Worm (Caenorhabditis elegans): ENCODE results near the gene M02D8.5.

Gene M02D8.5

ce11 chrX:8808740-8809139 lies 47.3 kb upstream of the M02D8.5 start:
- TF ChIP-seq nhr-129 (tag; optimal IDR thresholded peaks at IDR 0.05) (no peak), unc-55 (GFP tag; optimal IDR thresholded peaks at IDR 0.05) (peak; percentile 36)

ce11 chrX:8806070-8806799 lies 44.8 kb upstream of the M02D8.5 start, which contains the start of gene R04E5.8:
Gene R04E5.8 (minus strand): TSS chrX:8806120.
- no peak for TF ChIP-seq ZK546.5 (tag; optimal IDR thresholded peaks at IDR 0.05)
- TF ChIP-seq lin-11 (tag; optimal IDR thresholded peaks at IDR 0.05) = peak; percentile 35
- no peak for TF ChIP-seq unc-62 (GFP tag; optimal IDR thresholded peaks at IDR 0.05)
- TF ChIP-seq snpc-4 (tag; optimal IDR thresholded peaks at IDR 0.05) = no peak
- no peak for TF ChIP-seq alr-1 (tag; optimal IDR thresholded peaks at IDR 0.05)
- TF ChIP-seq mab-5 (tag; optimal IDR thresholded peaks at IDR 0.05) = no peak
- no peak for TF ChIP-seq ceh-16 (tag; optimal IDR thresholded peaks at IDR 0.05)
- no peak for TF ChIP-seq crh-2 (tag; optimal IDR thresholded peaks at IDR 0.05)
- TF ChIP-seq sma-3 (GFP tag; optimal IDR thresholded peaks at IDR 0.05) = no peak
- TF ChIP-seq lin-39 (tag; optimal IDR thresholded peaks at IDR 0.05) = no peak
- peak in 1 of 2 experiments; percentile 22 for TF ChIP-seq lsy-2 (tag; optimal IDR thresholded peaks at IDR 0.05)
- TF ChIP-seq aly-2 (tag; optimal IDR thresholded peaks at IDR 0.05) = no peak
- no peak for TF ChIP-seq nhr-11 (tag; optimal IDR thresholded peaks at IDR 0.05)
- peak; percentile 31 for TF ChIP-seq unc-55 (GFP tag; optimal IDR thresholded peaks at IDR 0.05)
- TF ChIP-seq zag-1 (tag; optimal IDR thresholded peaks at IDR 0.05) = peak; percentile 48
- peak in 1 of 2 experiments; percentile 40 for TF ChIP-seq mdl-1 (tag; optimal IDR thresholded peaks at IDR 0.05)
- TF ChIP-seq skn-1 (tag; optimal IDR thresholded peaks at IDR 0.05) = no peak
- TF ChIP-seq Y55F3AM.14 (GFP tag; optimal IDR thresholded peaks at IDR 0.05) = peak; percentile 39
- TF ChIP-seq nhr-21 (tag; optimal IDR thresholded peaks at IDR 0.05) = peak; percentile 12
- peak; percentile 43 for TF ChIP-seq lin-13 (GFP tag; optimal IDR thresholded peaks at IDR 0.05)
- TF ChIP-seq nhr-25 (tag; optimal IDR thresholded peaks at IDR 0.05) = no peak
- no peak for TF ChIP-seq elt-1 (tag; optimal IDR thresholded peaks at IDR 0.05)
- no peak for TF ChIP-seq nhr-12 (tag; optimal IDR thresholded peaks at IDR 0.05)
- TF ChIP-seq unc-39 (tag; optimal IDR thresholded peaks at IDR 0.05) = no peak
- TF ChIP-seq mbf-1 (tag; optimal IDR thresholded peaks at IDR 0.05) = no peak
- TF ChIP-seq dmd-4 (tag; optimal IDR thresholded peaks at IDR 0.05) = no peak
- TF ChIP-seq nhr-23 (tag; optimal IDR thresholded peaks at IDR 0.05) = no peak
- no peak for TF ChIP-seq gmeb-1 (tag; optimal IDR thresholded peaks at IDR 0.05)
- no peak for TF ChIP-seq ztf-1 (GFP tag; conservative IDR thresholded peaks at IDR 0.05)
- TF ChIP-seq egl-27 (tag; optimal IDR thresholded peaks at IDR 0.05) = no peak
- TF ChIP-seq elt-3 (tag; optimal IDR thresholded peaks at IDR 0.05) = no peak
- TF ChIP-seq sem-4 (tag; optimal IDR thresholded peaks at IDR 0.05) = no peak
- no peak for TF ChIP-seq ztf-4 (tag; optimal IDR thresholded peaks at IDR 0.05)
- TF ChIP-seq F13H6.1 (tag; optimal IDR thresholded peaks at IDR 0.05) = peak; percentile 41
- TF ChIP-seq C34F6.9 (tag; optimal IDR thresholded peaks at IDR 0.05) = peak; percentile 37
- TF ChIP-seq nhr-10 (tag; optimal IDR thresholded peaks at IDR 0.05) = no peak
- TF ChIP-seq nhr-129 (tag; optimal IDR thresholded peaks at IDR 0.05) = peak; percentile 30
- TF ChIP-seq sma-9 (GFP tag; optimal IDR thresholded peaks at IDR 0.05) = peak; percentile 18
- TF ChIP-seq sma-9 (tag; optimal IDR thresholded peaks at IDR 0.05) = no peak

- TF ChIP-seq skn-1 (tag; optimal IDR thresholded peaks at IDR 0.05) (no peak), nhr-25 (tag; optimal IDR thresholded peaks at IDR 0.05) (no peak), lin-39 (tag; optimal IDR thresholded peaks at IDR 0.05) (no peak), ceh-82 (tag; optimal IDR thresholded peaks at IDR 0.05) (no peak), crh-2 (tag; optimal IDR thresholded peaks at IDR 0.05) (no peak)
Measured at ce11 chrX:8805475-8805874, 44.1 kb upstream of the M02D8.5 start.

ce11 chrX:8800983-8801382 lies 39.6 kb upstream of the M02D8.5 start:
- TF ChIP-seq nhr-11 (tag; optimal IDR thresholded peaks at IDR 0.05) (no peak), alr-1 (tag; optimal IDR thresholded peaks at IDR 0.05) (no peak), lin-11 (tag; optimal IDR thresholded peaks at IDR 0.05) (no peak), egl-27 (tag; optimal IDR thresholded peaks at IDR 0.05) (peak; percentile 32), zag-1 (tag; optimal IDR thresholded peaks at IDR 0.05) (no peak), mab-5 (tag; optimal IDR thresholded peaks at IDR 0.05) (no peak), sma-3 (GFP tag; optimal IDR thresholded peaks at IDR 0.05) (no peak), blmp-1 (tag; optimal IDR thresholded peaks at IDR 0.05; ENCODE audit: insufficient read depth) (no peak), nhr-21 (tag; optimal IDR thresholded peaks at IDR 0.05) (no peak), nhr-12 (tag; optimal IDR thresholded peaks at IDR 0.05) (no peak), mdl-1 (tag; optimal IDR thresholded peaks at IDR 0.05) (peak in 1 of 2 experiments; percentile 7), crh-2 (tag; optimal IDR thresholded peaks at IDR 0.05) (no peak), nhr-25 (tag; optimal IDR thresholded peaks at IDR 0.05) (no peak), nhr-129 (tag; optimal IDR thresholded peaks at IDR 0.05) (no peak), nhr-77 (tag; optimal IDR thresholded peaks at IDR 0.05) (no peak), elt-1 (tag; optimal IDR thresholded peaks at IDR 0.05) (no peak), R02D3.7 (tag; optimal IDR thresholded peaks at IDR 0.05) (no peak), sma-9 (GFP tag; optimal IDR thresholded peaks at IDR 0.05) (peak; percentile 46), sma-9 (tag; optimal IDR thresholded peaks at IDR 0.05) (no peak), lsy-2 (tag; optimal IDR thresholded peaks at IDR 0.05) (peak in 1 of 2 experiments; percentile 40), ceh-16 (tag; optimal IDR thresholded peaks at IDR 0.05) (no peak), skn-1 (tag; optimal IDR thresholded peaks at IDR 0.05) (no peak), mbf-1 (tag; optimal IDR thresholded peaks at IDR 0.05) (no peak), unc-55 (GFP tag; optimal IDR thresholded peaks at IDR 0.05) (no peak), ztf-1 (GFP tag; conservative IDR thresholded peaks at IDR 0.05) (no peak), nhr-6 (tag; optimal IDR thresholded peaks at IDR 0.05) (no peak), C34F6.9 (tag; optimal IDR thresholded peaks at IDR 0.05) (peak; percentile 20)
